Worm (Caenorhabditis elegans) whole organism, young adult: Measurements from ENCODE around the gene F08G5.3.

ENCODE experiments used
- C06A6.2 ChIP-seq: fragments of 200-800 bp; sonication (Bioruptor generic); conservative IDR thresholded peaks from 2 replicates; pipeline ENCODE4 v1.3.6; 2022; ENCODE audit warnings: missing genetic modification characterization, missing compliant biosample characterization
- F10E7.11 ChIP-seq: sonication (generic microtip); optimal IDR thresholded peaks from 2 replicates; lab custom pipeline; 2017; ENCODE audit warnings: mild to moderate bottlenecking, missing genetic modification characterization, moderate library complexity, missing compliant biosample characterization
- F57C9.4 ChIP-seq: sonication (generic microtip); optimal IDR thresholded peaks from 2 replicates; lab custom pipeline; 2017; ENCODE audit warnings: mild to moderate bottlenecking, missing genetic modification characterization, missing compliant biosample characterization
- K12H6.12 ChIP-seq: fragments of 200-800 bp; sonication (Bioruptor generic); optimal IDR thresholded peaks from 2 replicates; lab custom pipeline; 2018; ENCODE audit warnings: mild to moderate bottlenecking, missing genetic modification characterization, missing compliant biosample characterization
- T07F8.4 ChIP-seq: sonication (generic microtip); optimal IDR thresholded peaks from 2 replicates; lab custom pipeline; 2016; ENCODE audit warnings: mild to moderate bottlenecking, missing genetic modification characterization, moderate library complexity, missing compliant biosample characterization
- Y67H2A.10 ChIP-seq: fragments of 200-800 bp; sonication (Bioruptor generic); conservative IDR thresholded peaks from 2 replicates; pipeline ENCODE4 v1.3.6; 2022; ENCODE audit warnings: missing genetic modification reagents, missing genetic modification characterization, missing compliant biosample characterization
- ZK185.1 ChIP-seq: sonication (generic microtip); optimal IDR thresholded peaks from 2 replicates; lab custom pipeline; 2016; ENCODE audit warnings: mild to moderate bottlenecking, missing genetic modification characterization, missing compliant biosample characterization; ENCODE audit not compliant: poor library complexity, severe bottlenecking
- ama-1 ChIP-seq, 3 experiments: fragments of 150-350 bp in 1 of 3; sonication (generic microtip) in 2 of 3; optimal IDR thresholded peaks; 2 replicates each; lab custom pipeline; 2014 to 2018; ENCODE audit warnings: missing biosample characterization in 2 of 3, missing genetic modification characterization in 2 of 3, missing genetic modification reagents in 2 of 3
- aptf-3 ChIP-seq: fragments of 200-800 bp; sonication (Bioruptor generic); IDR thresholded peaks from 2 replicates; pipeline ENCODE4 v1.3.6; 2022; ENCODE audit warnings: missing genetic modification characterization, missing compliant biosample characterization
- bed-2 ChIP-seq: fragments of 200-800 bp; sonication (Bioruptor generic); IDR thresholded peaks from 2 replicates; pipeline ENCODE4 v1.3.6; 2022; ENCODE audit warnings: missing genetic modification reagents, missing genetic modification characterization, missing compliant biosample characterization
- cebp-2 ChIP-seq: fragments of 200-800 bp; sonication (Bioruptor generic); IDR thresholded peaks from 2 replicates; pipeline ENCODE4 v1.3.6; 2022; ENCODE audit warnings: missing genetic modification characterization, missing compliant biosample characterization
- ceh-40 ChIP-seq: fragments of 200-800 bp; sonication (Bioruptor generic); IDR thresholded peaks from 2 replicates; pipeline ENCODE4 v1.3.6; 2022; ENCODE audit warnings: missing genetic modification characterization, missing compliant biosample characterization
- ceh-58 ChIP-seq: fragments of 200-800 bp; sonication (Bioruptor generic); IDR thresholded peaks from 2 replicates; pipeline ENCODE4 v1.3.6; 2022; ENCODE audit warnings: missing genetic modification characterization, missing compliant biosample characterization
- ceh-91 ChIP-seq: fragments of 200-800 bp; sonication (Bioruptor generic); IDR thresholded peaks from 2 replicates; pipeline ENCODE4 v1.3.6; 2022; ENCODE audit warnings: missing genetic modification reagents, missing genetic modification characterization, missing compliant biosample characterization
- dox-1 ChIP-seq: fragments of 200-800 bp; sonication (Bioruptor generic); IDR thresholded peaks from 2 replicates; pipeline ENCODE4 v1.3.6; 2022; ENCODE audit warnings: missing genetic modification reagents, missing genetic modification characterization, missing compliant biosample characterization
- efl-1 ChIP-seq: fragments of 150-350 bp; optimal IDR thresholded peaks from 2 replicates; lab custom pipeline; 2014; ENCODE audit warnings: missing biosample characterization, missing genetic modification reagents, missing genetic modification characterization
- egl-44 ChIP-seq: fragments of 200-800 bp; sonication (Bioruptor generic); IDR thresholded peaks from 2 replicates; pipeline ENCODE4 v1.3.6; 2022; ENCODE audit warnings: missing genetic modification reagents, missing genetic modification characterization, missing compliant biosample characterization
- him-1 ChIP-seq: sonication (generic microtip); optimal IDR thresholded peaks from 2 replicates; lab custom pipeline; 2016; ENCODE audit warnings: missing genotype, missing genetic modification reagents, missing genetic modification characterization, missing compliant biosample characterization
- hmg-20 ChIP-seq: fragments of 200-800 bp; sonication (Bioruptor generic); IDR thresholded peaks from 2 replicates; pipeline ENCODE4 v1.3.6; 2022; ENCODE audit warnings: missing genetic modification reagents, missing genetic modification characterization, missing compliant biosample characterization
- lag-1 ChIP-seq: fragments of 200-800 bp; sonication (Bioruptor generic); IDR thresholded peaks from 2 replicates; pipeline ENCODE4 v1.3.6; 2022; ENCODE audit warnings: missing genetic modification reagents, missing genetic modification characterization, missing compliant biosample characterization
- let-526 ChIP-seq: fragments of 200-800 bp; sonication (Bioruptor generic); IDR thresholded peaks from 2 replicates; pipeline ENCODE4 v1.3.6; 2022; ENCODE audit warnings: missing genetic modification reagents, missing genetic modification characterization, missing compliant biosample characterization
- lin-26 ChIP-seq: fragments of 200-800 bp; sonication (Bioruptor generic); IDR thresholded peaks from 2 replicates; pipeline ENCODE4 v1.3.6; 2022; ENCODE audit warnings: missing genetic modification reagents, missing genetic modification characterization, missing compliant biosample characterization
- lin-35 ChIP-seq, 3 experiments: fragments of 150-350 bp in 2 of 3; sonication (generic microtip) in 1 of 3; optimal IDR thresholded peaks; 2 replicates each; lab custom pipeline; 2014 to 2018; ENCODE audit warnings: missing biosample characterization in 3 of 3, missing genetic modification characterization in 3 of 3, missing genetic modification reagents in 3 of 3
- lin-54 ChIP-seq: fragments of 200-800 bp; sonication (Bioruptor generic); optimal IDR thresholded peaks from 2 replicates; lab custom pipeline; 2018; ENCODE audit warnings: mild to moderate bottlenecking, missing genetic modification characterization, missing compliant biosample characterization
- lsl-1 ChIP-seq: fragments of 200-800 bp; sonication (Bioruptor generic); optimal IDR thresholded peaks from 2 replicates; lab custom pipeline; 2018; ENCODE audit warnings: mild to moderate bottlenecking, missing genetic modification characterization, moderate library complexity, missing compliant biosample characterization
- lsy-27 ChIP-seq: sonication (generic microtip); optimal IDR thresholded peaks from 2 replicates; lab custom pipeline; 2017; ENCODE audit warnings: missing genetic modification characterization, mild to moderate bottlenecking, missing compliant biosample characterization, antibody characterized with exemption, missing genotype, borderline replicate concordance; ENCODE audit not compliant: insufficient read depth
- madf-10 ChIP-seq: sonication (generic microtip); optimal IDR thresholded peaks from 2 replicates; lab custom pipeline; 2016; ENCODE audit warnings: mild to moderate bottlenecking, missing genetic modification characterization, missing compliant biosample characterization
- madf-6 ChIP-seq: fragments of 200-800 bp; sonication (Bioruptor generic); IDR thresholded peaks from 2 replicates; pipeline ENCODE4 v1.3.6; 2022; ENCODE audit warnings: missing genetic modification reagents, missing genetic modification characterization, missing compliant biosample characterization
- mel-28 ChIP-seq: sonication (generic microtip); optimal IDR thresholded peaks from 2 replicates; lab custom pipeline; 2016; ENCODE audit warnings: borderline replicate concordance, mild to moderate bottlenecking, missing genetic modification characterization, missing compliant biosample characterization
- mes-4 ChIP-seq: sonication (generic microtip); optimal IDR thresholded peaks from 2 replicates; lab custom pipeline; 2016; ENCODE audit warnings: missing genotype, missing genetic modification characterization, missing compliant biosample characterization
- mxl-1 ChIP-seq: sonication (generic microtip); optimal IDR thresholded peaks from 2 replicates; lab custom pipeline; 2016; ENCODE audit warnings: missing genetic modification characterization, missing compliant biosample characterization
- nfya-1 ChIP-seq: sonication (generic microtip); optimal IDR thresholded peaks from 2 replicates; lab custom pipeline; 2017; ENCODE audit warnings: antibody characterized with exemption, missing compliant biosample characterization, missing genetic modification characterization, borderline replicate concordance; ENCODE audit not compliant: insufficient read depth
- nhr-27 ChIP-seq: fragments of 200-800 bp; sonication (Bioruptor generic); optimal IDR thresholded peaks from 2 replicates; lab custom pipeline; 2018; ENCODE audit warnings: mild to moderate bottlenecking, missing genetic modification characterization, moderate library complexity, missing compliant biosample characterization
- rec-8 ChIP-seq, 2 experiments: sonication (generic microtip); optimal IDR thresholded peaks; 2 replicates each; lab custom pipeline; 2016; ENCODE audit warnings: mild to moderate bottlenecking in 2 of 2, missing genetic modification characterization in 2 of 2, missing genetic modification reagents in 2 of 2, missing genotype in 2 of 2, missing biosample characterization in 1 of 2, missing compliant biosample characterization in 1 of 2, moderate library complexity in 1 of 2
- repo-1 ChIP-seq: sonication (generic microtip); optimal IDR thresholded peaks from 2 replicates; lab custom pipeline; 2017; ENCODE audit warnings: mild to moderate bottlenecking, missing genetic modification characterization, missing compliant biosample characterization
- sdz-38 ChIP-seq: sonication (generic microtip); optimal IDR thresholded peaks from 2 replicates; lab custom pipeline; 2016; ENCODE audit warnings: missing genotype, missing genetic modification characterization, missing compliant biosample characterization
- snpc-1.1 ChIP-seq: sonication (generic microtip); optimal IDR thresholded peaks from 2 replicates; lab custom pipeline; 2017; ENCODE audit warnings: missing genetic modification characterization, mild to moderate bottlenecking, missing compliant biosample characterization, antibody characterized with exemption, moderate library complexity, missing genotype, missing genetic modification reagents; ENCODE audit not compliant: insufficient read depth
- snpc-1.3 ChIP-seq: sonication (generic microtip); optimal IDR thresholded peaks from 2 replicates; lab custom pipeline; 2017; ENCODE audit warnings: missing genetic modification characterization, mild to moderate bottlenecking, missing compliant biosample characterization, antibody characterized with exemption, moderate library complexity, missing genotype, missing genetic modification reagents; ENCODE audit not compliant: insufficient read depth
- tbp1 ChIP-seq: fragments of 200-800 bp; sonication (Bioruptor generic); optimal IDR thresholded peaks from 2 replicates; lab custom pipeline; 2018; ENCODE audit warnings: mild to moderate bottlenecking, missing genetic modification characterization, missing compliant biosample characterization
- tlf-1 ChIP-seq: fragments of 200-800 bp; sonication (Bioruptor generic); optimal IDR thresholded peaks from 2 replicates; lab custom pipeline; 2018; ENCODE audit warnings: mild to moderate bottlenecking, missing genetic modification characterization, missing compliant biosample characterization
- unc-62 ChIP-seq: fragments of 150-350 bp; optimal IDR thresholded peaks from 2 replicates; lab custom pipeline; 2014; ENCODE audit warnings: missing biosample characterization, missing genetic modification reagents, missing genetic modification characterization
- ztf-25 ChIP-seq: fragments of 200-800 bp; sonication (Bioruptor generic); IDR thresholded peaks from 2 replicates; pipeline ENCODE4 v1.3.6; 2022; ENCODE audit warnings: missing genetic modification reagents, missing genetic modification characterization, missing compliant biosample characterization
- ztf-26 ChIP-seq: sonication (generic microtip); optimal IDR thresholded peaks from 2 replicates; lab custom pipeline; 2017; ENCODE audit warnings: missing genetic modification characterization, missing compliant biosample characterization
- ztf-6 ChIP-seq: fragments of 200-800 bp; sonication (Bioruptor generic); IDR thresholded peaks from 2 replicates; pipeline ENCODE4 v1.3.6; 2022; ENCODE audit warnings: missing genetic modification reagents, missing genetic modification characterization, missing compliant biosample characterization

Gene F08G5.3

ce11 chrIV:12396645-12397258 lies 20.6 kb downstream of the F08G5.3 start:
- TF ChIP-seq nhr-27 (tag; lab: Kevin White, UChicago) = no peak
- no peak for TF ChIP-seq let-526 (GFP tag; lab: Robert Waterston, UW)
- TF ChIP-seq mes-4 (tag; lab: Kevin White, UChicago) = no peak
- 0 out of 2 replicates have a peak, but pooled peaks have one; percentile 41 for TF ChIP-seq cebp-2

DNA sequence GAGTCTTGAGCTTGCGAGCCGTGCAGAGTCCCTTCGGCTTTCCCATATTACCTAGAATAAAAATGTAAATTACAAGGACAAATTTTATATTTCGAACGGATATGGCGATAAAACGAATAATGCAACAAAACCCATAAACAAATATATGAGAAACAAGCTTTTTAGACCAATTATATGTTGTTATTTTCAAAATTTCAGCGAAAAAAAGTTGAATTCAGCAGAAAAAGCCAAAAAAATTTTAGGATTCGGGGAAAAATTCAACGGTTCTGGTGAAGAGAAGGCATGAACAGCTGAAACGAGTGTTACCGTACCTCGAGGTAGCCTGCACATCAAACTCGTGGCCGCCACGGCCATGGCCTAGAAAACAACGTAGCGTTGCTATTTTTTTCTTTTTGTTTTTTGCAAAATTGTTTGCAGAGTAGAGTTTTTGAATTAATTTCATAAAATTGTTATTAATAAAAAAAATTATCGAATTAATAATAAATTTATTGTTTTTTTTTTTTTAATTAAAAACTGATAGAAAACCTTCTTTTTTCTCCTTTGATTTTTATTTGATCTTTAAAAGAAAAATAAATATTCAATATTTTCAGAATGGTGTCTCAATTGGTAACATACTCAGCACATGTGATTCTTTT lies 26.3 kb downstream of the F08G5.3 start, which contains the start of the genes rps-23 and dpm-3:
rps-23 (minus strand) TSS at position 51 of the 635 bp plus-strand sequence.
dpm-3 (plus strand) TSS at position 585 of the 635 bp plus-strand sequence.
- peak; percentile 96 for TF ChIP-seq bed-2 (GFP tag; lab: Robert Waterston, UW)
- TF ChIP-seq T07F8.4 (tag; lab: Kevin White, UChicago) = peak; percentile 80
- TF ChIP-seq Y67H2A.10 (GFP tag; lab: Robert Waterston, UW) = peak; percentile 92
- TF ChIP-seq tbp1 (GFP tag; lab: Kevin White, UChicago) = peak; percentile 75
- TF ChIP-seq mxl-1 (tag; lab: Kevin White, UChicago) = no peak
- no peak for TF ChIP-seq F10E7.11 (tag; lab: Kevin White, UChicago)
- no peak for TF ChIP-seq mes-4 (tag; lab: Kevin White, UChicago)
- TF ChIP-seq ceh-58 (GFP tag; lab: Robert Waterston, UW) = no peak
- TF ChIP-seq repo-1 = peak; percentile 42
- peak; percentile 91 for TF ChIP-seq madf-10 (tag; lab: Kevin White, UChicago)
- TF ChIP-seq madf-6 = peak; percentile 95
- peak; percentile 52 for TF ChIP-seq C06A6.2 (GFP tag; lab: Robert Waterston, UW)
- peak; percentile 94 for TF ChIP-seq snpc-1.3 (tag; lab: Kevin White, UChicago)
- peak; percentile 60 for TF ChIP-seq efl-1 (GFP tag; lab: Kevin White, UChicago)
- TF ChIP-seq ceh-40 (GFP tag; lab: Robert Waterston, UW) = peak; percentile 86
- TF ChIP-seq lsy-27 (tag; lab: Kevin White, UChicago) = no peak
- TF ChIP-seq rec-8 (tag; optimal IDR thresholded peaks at IDR 0.05; lab: Kevin White, UChicago) = peak; percentile 68 to 85
- peak; percentile 49 for TF ChIP-seq ztf-26 (tag; lab: Kevin White, UChicago)
- peak; percentile 95 for TF ChIP-seq tlf-1 (GFP tag; lab: Kevin White, UChicago)
- TF ChIP-seq ceh-91 (GFP tag; lab: Robert Waterston, UW) = peak; percentile 95
- TF ChIP-seq ama-1 (optimal IDR thresholded peaks at IDR 0.05; lab: Kevin White, UChicago) = no peak
- TF ChIP-seq ama-1 (GFP tag; optimal IDR thresholded peaks at IDR 0.05; lab: Kevin White, UChicago) = no peak
- peak in 2 of 3 experiments; percentile 18 to 86 for TF ChIP-seq lin-35 (GFP tag; optimal IDR thresholded peaks at IDR 0.05; lab: Kevin White, UChicago)
- TF ChIP-seq hmg-20 = 0 out of 2 replicates have a peak, but pooled peaks have one; percentile 59
- TF ChIP-seq snpc-1.1 = peak; percentile 30
- TF ChIP-seq mel-28 = peak; percentile 14
- peak; percentile 87 for TF ChIP-seq ztf-6 (GFP tag; lab: Robert Waterston, UW)
- no peak for TF ChIP-seq unc-62
- peak; percentile 82 for TF ChIP-seq egl-44 (GFP tag; lab: Robert Waterston, UW)
- no peak for TF ChIP-seq sdz-38 (tag; lab: Kevin White, UChicago)
- TF ChIP-seq lsl-1 = peak; percentile 98
- TF ChIP-seq ztf-25 = peak; percentile 96
- TF ChIP-seq F57C9.4 = no peak
- TF ChIP-seq him-1 (tag; lab: Kevin White, UChicago) = peak; percentile 71
- no peak for TF ChIP-seq aptf-3
- TF ChIP-seq dox-1 = peak; percentile 97
- peak; percentile 91 for TF ChIP-seq K12H6.12 (tag; lab: Kevin White, UChicago)
- TF ChIP-seq lag-1 (GFP tag; lab: Robert Waterston, UW) = 0 out of 2 replicates have a peak, but pooled peaks have one; percentile 32
- TF ChIP-seq ZK185.1 (tag; lab: Kevin White, UChicago) = peak; percentile 91
- TF ChIP-seq lin-26 (GFP tag; lab: Robert Waterston, UW) = peak; percentile 61; the same call in 1 of the 2 replicates
- peak; percentile 91 for TF ChIP-seq lin-54 (GFP tag; lab: Kevin White, UChicago)
- no peak for TF ChIP-seq nfya-1 (tag; lab: Kevin White, UChicago)
